Worm (Caenorhabditis elegans) whole organism, L3 larva: ENCODE measurements around the gene F47B8.13.

Experiments
- elt-1 ChIP-seq: fragments of 150-350 bp; optimal IDR thresholded peaks from 2 replicates; lab custom pipeline; 2014; ENCODE audit warnings: missing biosample characterization, missing genetic modification characterization
- fkh-10 ChIP-seq: sonication (generic microtip); optimal IDR thresholded peaks from 2 replicates; lab custom pipeline; 2017; ENCODE audit warnings: missing biosample characterization, missing genetic modification reagents, missing genetic modification characterization
- lin-39 ChIP-seq: fragments of 150-350 bp; optimal IDR thresholded peaks from 2 replicates; lab custom pipeline; 2018; ENCODE audit warnings: missing biosample characterization, missing genetic modification reagents, missing genetic modification characterization
- nhr-43 ChIP-seq: sonication (generic microtip); optimal IDR thresholded peaks from 2 replicates; lab custom pipeline; 2016; ENCODE audit warnings: mild to moderate bottlenecking, missing genetic modification characterization, missing compliant biosample characterization; ENCODE audit not compliant: poor library complexity, severe bottlenecking
- nhr-77 ChIP-seq: fragments of 150-350 bp; optimal IDR thresholded peaks from 2 replicates; lab custom pipeline; 2014; ENCODE audit warnings: missing biosample characterization, missing genetic modification characterization
- unc-62 ChIP-seq: fragments of 150-350 bp; sonication (generic microtip); optimal IDR thresholded peaks from 4 replicates; lab custom pipeline; 2014; ENCODE audit warnings: missing biosample characterization, missing genetic modification reagents, missing genetic modification characterization
- zag-1 ChIP-seq: fragments of 150-350 bp; optimal IDR thresholded peaks from 2 replicates; lab custom pipeline; 2014; ENCODE audit warnings: missing biosample characterization, missing genetic modification characterization

ce11 chrV:14311115-14311514 lies 8.4 kb downstream of the F47B8.13 start, which contains the start of gene ddn-3:
- TF ChIP-seq fkh-10 (GFP tag; lab: Kevin White, UChicago) (no peak), zag-1 (no peak), nhr-77 (tag; lab: Kevin White, UChicago) (no peak), nhr-43 (tag; lab: Kevin White, UChicago) (no peak), unc-62 (GFP tag; lab: Kevin White, UChicago) (no peak), lin-39 (tag; lab: Kevin White, UChicago) (no peak), elt-1 (tag; lab: Kevin White, UChicago) (no peak)
